Worm (Caenorhabditis elegans) whole organism, L3 larva: ENCODE measurements around the gene sel-7.

Experiments
- aly-2 ChIP-seq: fragments of 150-350 bp; optimal IDR thresholded peaks from 2 replicates; lab custom pipeline; 2014; ENCODE audit warnings: missing biosample characterization, missing genetic modification characterization
- ama-1 ChIP-seq: fragments of 150-350 bp; optimal IDR thresholded peaks from 2 replicates; lab custom pipeline; 2018
- egl-27 ChIP-seq: sonication (generic microtip); optimal IDR thresholded peaks from 4 replicates; lab custom pipeline; 2017; ENCODE audit warnings: missing biosample characterization, missing genetic modification reagents, missing genetic modification characterization
- lsy-12 ChIP-seq: sonication (generic microtip); optimal IDR thresholded peaks from 2 replicates; lab custom pipeline; 2016; ENCODE audit warnings: mild to moderate bottlenecking, missing genetic modification characterization, missing compliant biosample characterization
- nhr-23 ChIP-seq: fragments of 150-350 bp; optimal IDR thresholded peaks from 2 replicates; lab custom pipeline; 2014; ENCODE audit warnings: missing biosample characterization, missing genetic modification reagents, missing genetic modification characterization
- pqm-1 ChIP-seq: fragments of 150-350 bp; optimal IDR thresholded peaks from 2 replicates; lab custom pipeline; 2017; ENCODE audit warnings: missing biosample characterization, missing genetic modification characterization, inconsistent platforms
- skn-1 ChIP-seq: fragments of 150-350 bp; optimal IDR thresholded peaks from 2 replicates; lab custom pipeline; 2014; ENCODE audit warnings: missing biosample characterization, missing genetic modification characterization
- snpc-4 ChIP-seq: fragments of 150-350 bp; optimal IDR thresholded peaks from 2 replicates; lab custom pipeline; 2014; ENCODE audit warnings: missing biosample characterization, missing genetic modification characterization
- zag-1 ChIP-seq: fragments of 150-350 bp; optimal IDR thresholded peaks from 2 replicates; lab custom pipeline; 2014; ENCODE audit warnings: missing biosample characterization, missing genetic modification characterization

- TF ChIP-seq ama-1 (lab: Kevin White, UChicago): no peak
- no peak for TF ChIP-seq pqm-1 (tag; lab: Kevin White, UChicago)
- TF ChIP-seq nhr-23: no peak
- TF ChIP-seq skn-1: no peak
- TF ChIP-seq zag-1 (tag; lab: Kevin White, UChicago): no peak
- no peak for TF ChIP-seq snpc-4 (tag; lab: Kevin White, UChicago)
- no peak for TF ChIP-seq lsy-12 (tag; lab: Kevin White, UChicago)
- no peak for TF ChIP-seq aly-2
- no peak for TF ChIP-seq egl-27 (tag; lab: Kevin White, UChicago)
Measured at ce11 chrX:14335621-14336020, 4.7 kb downstream of the sel-7 start.
